Worm (Caenorhabditis elegans) whole organism, L4 larva: Measurements from ENCODE around the gene F01G4.6.
A peak's percentile ranks its signal among the peaks of the same experiment; 100 is the strongest.

Source experiments
- F26F4.8 ChIP-seq: fragments of 200-800 bp; sonication (Bioruptor generic); conservative IDR thresholded peaks from 2 replicates; pipeline ENCODE4 v1.3.6; 2022; ENCODE audit warnings: missing genetic modification characterization, missing compliant biosample characterization
- F37D6.2 ChIP-seq: sonication (generic microtip); optimal IDR thresholded peaks from 2 replicates; lab custom pipeline; 2016; ENCODE audit warnings: mild to moderate bottlenecking, missing genetic modification characterization, missing compliant biosample characterization
- F44E2.7 ChIP-seq: fragments of 200-800 bp; sonication (Bioruptor generic); IDR thresholded peaks from 2 replicates; pipeline ENCODE4 v2.1.2; 2022; ENCODE audit warnings: missing genetic modification characterization, missing compliant biosample characterization
- R02D3.7 ChIP-seq: fragments of 150-350 bp; sonication (generic microtip); optimal IDR thresholded peaks from 3 replicates; lab custom pipeline; 2014; ENCODE audit warnings: missing biosample characterization, missing genetic modification characterization
- T20F7.1 ChIP-seq: fragments of 200-800 bp; sonication (Bioruptor generic); optimal IDR thresholded peaks from 2 replicates; lab custom pipeline; 2018; ENCODE audit warnings: mild to moderate bottlenecking, missing genetic modification characterization, missing compliant biosample characterization
- Y105C5A.15 ChIP-seq: fragments of 200-800 bp; sonication (Bioruptor generic); IDR thresholded peaks from 2 replicates; pipeline ENCODE4 v1.3.6; 2022; ENCODE audit warnings: missing genetic modification characterization, missing compliant biosample characterization
- Y48G9A.11 ChIP-seq: fragments of 200-800 bp; sonication (Bioruptor generic); IDR thresholded peaks from 2 replicates; pipeline ENCODE4 v1.3.6; 2022; ENCODE audit warnings: missing genetic modification reagents, missing genetic modification characterization, missing compliant biosample characterization
- ZK546.5 ChIP-seq, 2 experiments: sonication (generic microtip); optimal IDR thresholded peaks; 2 replicates each; lab custom pipeline; 2017; ENCODE audit warnings: missing biosample characterization in 2 of 2, missing genetic modification characterization in 2 of 2
- arid-1 ChIP-seq: fragments of 200-800 bp; sonication (Bioruptor generic); conservative IDR thresholded peaks from 2 replicates; pipeline ENCODE4 v1.3.6; 2022; ENCODE audit warnings: missing genetic modification reagents, missing genetic modification characterization, missing compliant biosample characterization
- ceh-20 ChIP-seq: fragments of 200-800 bp; sonication (Bioruptor generic); IDR thresholded peaks from 2 replicates; pipeline ENCODE4 v1.3.6; 2022; ENCODE audit warnings: missing genetic modification reagents, missing genetic modification characterization, missing compliant biosample characterization
- ceh-32 ChIP-seq: sonication (generic microtip); optimal IDR thresholded peaks from 2 replicates; lab custom pipeline; 2016; ENCODE audit warnings: mild to moderate bottlenecking, missing genetic modification characterization, missing compliant biosample characterization; ENCODE audit not compliant: poor library complexity
- cey-2 ChIP-seq: sonication (generic microtip); optimal IDR thresholded peaks from 3 replicates; lab custom pipeline; 2017; ENCODE audit warnings: missing genetic modification characterization, mild to moderate bottlenecking, missing compliant biosample characterization, antibody characterized with exemption, borderline replicate concordance; ENCODE audit not compliant: insufficient read depth
- daf-12 ChIP-seq: fragments of 150-350 bp; optimal IDR thresholded peaks from 2 replicates; lab custom pipeline; 2014; ENCODE audit warnings: missing biosample characterization, missing genetic modification reagents, missing genetic modification characterization
- daf-19 ChIP-seq: fragments of 200-800 bp; sonication (Bioruptor generic); conservative IDR thresholded peaks from 2 replicates; pipeline ENCODE4 v1.3.6; 2022; ENCODE audit warnings: missing genetic modification characterization, missing compliant biosample characterization
- daf-8 ChIP-seq: fragments of 200-800 bp; sonication (Bioruptor generic); IDR thresholded peaks from 2 replicates; pipeline ENCODE4 v1.3.6; 2022; ENCODE audit warnings: missing genetic modification characterization, missing compliant biosample characterization
- dmd-8 ChIP-seq: fragments of 200-800 bp; sonication (Bioruptor generic); IDR thresholded peaks from 2 replicates; pipeline ENCODE4 v1.3.6; 2022; ENCODE audit warnings: missing genetic modification characterization, missing compliant biosample characterization
- dpl-1 ChIP-seq: fragments of 150-350 bp; optimal IDR thresholded peaks from 2 replicates; lab custom pipeline; 2014; ENCODE audit warnings: missing biosample characterization, missing genetic modification reagents, missing genetic modification characterization
- duxl-1 ChIP-seq: sonication (generic microtip); optimal IDR thresholded peaks from 2 replicates; lab custom pipeline; 2016; ENCODE audit warnings: mild to moderate bottlenecking, missing genetic modification characterization, moderate library complexity, missing compliant biosample characterization; ENCODE audit not compliant: poor library complexity
- fos-1 ChIP-seq: fragments of 150-350 bp; optimal IDR thresholded peaks from 2 replicates; lab custom pipeline; 2014; ENCODE audit warnings: missing biosample characterization, missing genetic modification characterization
- hlh-30 ChIP-seq: sonication (generic microtip); optimal IDR thresholded peaks from 2 replicates; lab custom pipeline; 2017; ENCODE audit warnings: antibody characterized with exemption, mild to moderate bottlenecking, missing genetic modification characterization, missing compliant biosample characterization; ENCODE audit not compliant: insufficient read depth
- hmg-1.1 ChIP-seq: fragments of 200-800 bp; sonication (Bioruptor generic); IDR thresholded peaks from 2 replicates; pipeline ENCODE4 v1.3.6; 2022; ENCODE audit warnings: missing genetic modification reagents, missing genetic modification characterization, missing compliant biosample characterization
- lin-1 ChIP-seq: fragments of 200-800 bp; sonication (Bioruptor generic); IDR thresholded peaks from 2 replicates; pipeline ENCODE4 v1.3.6; 2022; ENCODE audit warnings: missing genetic modification reagents, missing genetic modification characterization, missing compliant biosample characterization
- lin-39 ChIP-seq: fragments of 150-350 bp; optimal IDR thresholded peaks from 2 replicates; lab custom pipeline; 2014; ENCODE audit warnings: missing biosample characterization, missing genetic modification reagents, missing genetic modification characterization
- lir-3 ChIP-seq: sonication (generic microtip); optimal IDR thresholded peaks from 2 replicates; lab custom pipeline; 2016; ENCODE audit warnings: mild to moderate bottlenecking, missing genetic modification characterization, missing compliant biosample characterization
- madf-5 ChIP-seq, 2 experiments: fragments of 200-800 bp; sonication (Bioruptor generic); IDR thresholded peaks; 2 replicates each; pipeline ENCODE4 v1.3.6; 2022; ENCODE audit warnings: missing compliant biosample characterization in 2 of 2, missing genetic modification characterization in 2 of 2
- madf-9 ChIP-seq: fragments of 200-800 bp; sonication (Bioruptor generic); conservative IDR thresholded peaks from 2 replicates; pipeline ENCODE4 v1.3.6; 2022; ENCODE audit warnings: missing genetic modification reagents, missing genetic modification characterization, missing compliant biosample characterization
- mdl-1 ChIP-seq, 2 experiments: fragments of 150-350 bp in 1 of 2; sonication (generic microtip) in 1 of 2; optimal IDR thresholded peaks; 2 replicates each; lab custom pipeline; 2014 to 2017; ENCODE audit warnings: missing biosample characterization in 2 of 2, missing genetic modification characterization in 2 of 2
- mdt-29 ChIP-seq: fragments of 200-800 bp; sonication (Bioruptor generic); IDR thresholded peaks from 2 replicates; pipeline ENCODE4 v1.3.6; 2022; ENCODE audit warnings: missing genetic modification reagents, missing genetic modification characterization, missing compliant biosample characterization
- mes-2 ChIP-seq: sonication (generic microtip); optimal IDR thresholded peaks from 2 replicates; lab custom pipeline; 2016; ENCODE audit warnings: missing genotype, mild to moderate bottlenecking, missing genetic modification characterization, missing compliant biosample characterization; ENCODE audit not compliant: poor library complexity, severe bottlenecking
- nhr-10 ChIP-seq: fragments of 150-350 bp; optimal IDR thresholded peaks from 2 replicates; lab custom pipeline; 2014; ENCODE audit warnings: missing biosample characterization, missing genetic modification characterization
- nhr-11 ChIP-seq: fragments of 150-350 bp; optimal IDR thresholded peaks from 2 replicates; lab custom pipeline; 2014; ENCODE audit warnings: missing biosample characterization, missing genetic modification characterization
- nhr-25 ChIP-seq: sonication (generic microtip); optimal IDR thresholded peaks from 2 replicates; lab custom pipeline; 2017; ENCODE audit warnings: missing genetic modification characterization, mild to moderate bottlenecking, missing compliant biosample characterization, antibody characterized with exemption, moderate library complexity, borderline replicate concordance; ENCODE audit not compliant: insufficient read depth
- nhr-28 ChIP-seq: fragments of 150-350 bp; optimal IDR thresholded peaks from 2 replicates; lab custom pipeline; 2014; ENCODE audit warnings: missing biosample characterization, missing genetic modification characterization
- nhr-42 ChIP-seq: fragments of 200-800 bp; sonication (Bioruptor generic); IDR thresholded peaks from 2 replicates; pipeline ENCODE4 v1.3.6; 2022; ENCODE audit warnings: missing genetic modification characterization, missing compliant biosample characterization
- nhr-6 ChIP-seq: fragments of 150-350 bp; optimal IDR thresholded peaks from 2 replicates; lab custom pipeline; 2014; ENCODE audit warnings: missing biosample characterization, missing genetic modification characterization
- nhr-76 ChIP-seq: fragments of 150-350 bp; optimal IDR thresholded peaks from 2 replicates; lab custom pipeline; 2014; ENCODE audit warnings: missing biosample characterization, missing genetic modification characterization
- php-3 ChIP-seq: fragments of 200-800 bp; sonication (Bioruptor generic); IDR thresholded peaks from 2 replicates; pipeline ENCODE4 v1.3.6; 2022; ENCODE audit warnings: missing genetic modification reagents, missing genetic modification characterization, missing compliant biosample characterization
- pqm-1 ChIP-seq: sonication (generic microtip); optimal IDR thresholded peaks from 2 replicates; lab custom pipeline; 2017; ENCODE audit warnings: missing biosample characterization, missing genetic modification characterization
- saeg-2 ChIP-seq: fragments of 200-800 bp; sonication (Bioruptor generic); IDR thresholded peaks from 2 replicates; pipeline ENCODE4 v1.3.6; 2022; ENCODE audit warnings: missing genetic modification reagents, missing genetic modification characterization, missing compliant biosample characterization
- sdz-12 ChIP-seq: fragments of 200-800 bp; sonication (Bioruptor generic); optimal IDR thresholded peaks from 2 replicates; lab custom pipeline; 2018; ENCODE audit warnings: mild to moderate bottlenecking, missing genetic modification characterization, missing compliant biosample characterization
- set-16 ChIP-seq: fragments of 200-800 bp; sonication (Bioruptor generic); IDR thresholded peaks from 2 replicates; pipeline ENCODE4 v1.3.6; 2022; ENCODE audit warnings: missing genetic modification reagents, missing genetic modification characterization, missing compliant biosample characterization
- snpc-4 ChIP-seq: fragments of 150-350 bp; optimal IDR thresholded peaks from 2 replicates; lab custom pipeline; 2014; ENCODE audit warnings: missing biosample characterization, missing genetic modification characterization
- spr-3 ChIP-seq: fragments of 200-800 bp; sonication (Bioruptor generic); optimal IDR thresholded peaks from 2 replicates; lab custom pipeline; 2018; ENCODE audit warnings: mild to moderate bottlenecking, missing genetic modification characterization, missing compliant biosample characterization
- tag-97 ChIP-seq: fragments of 200-800 bp; sonication (Bioruptor generic); IDR thresholded peaks from 2 replicates; pipeline ENCODE4 v1.3.6; 2022; ENCODE audit warnings: missing genetic modification characterization, missing compliant biosample characterization
- unc-130 ChIP-seq: sonication (generic microtip); optimal IDR thresholded peaks from 2 replicates; lab custom pipeline; 2016; ENCODE audit warnings: missing genetic modification reagents, missing genetic modification characterization, missing compliant biosample characterization
- unc-39 ChIP-seq: sonication (generic microtip); optimal IDR thresholded peaks from 2 replicates; lab custom pipeline; 2017; ENCODE audit warnings: missing biosample characterization, missing genetic modification characterization
- zag-1 ChIP-seq: fragments of 150-350 bp; optimal IDR thresholded peaks from 2 replicates; lab custom pipeline; 2014; ENCODE audit warnings: missing biosample characterization, missing genetic modification characterization
- zfp-2 ChIP-seq: sonication (generic microtip); optimal IDR thresholded peaks from 2 replicates; lab custom pipeline; 2016; ENCODE audit warnings: mild to moderate bottlenecking, missing genetic modification characterization, missing compliant biosample characterization
- zfp-3 ChIP-seq: fragments of 200-800 bp; sonication (Bioruptor generic); conservative IDR thresholded peaks from 2 replicates; pipeline ENCODE4 v1.3.6; 2022; ENCODE audit warnings: missing genetic modification reagents, missing genetic modification characterization, missing compliant biosample characterization
- zip-11 ChIP-seq: fragments of 200-800 bp; sonication (Bioruptor generic); IDR thresholded peaks from 2 replicates; pipeline ENCODE4 v1.3.6; 2022; ENCODE audit warnings: missing genetic modification characterization, missing compliant biosample characterization

F01G4.6 gene

DNA sequence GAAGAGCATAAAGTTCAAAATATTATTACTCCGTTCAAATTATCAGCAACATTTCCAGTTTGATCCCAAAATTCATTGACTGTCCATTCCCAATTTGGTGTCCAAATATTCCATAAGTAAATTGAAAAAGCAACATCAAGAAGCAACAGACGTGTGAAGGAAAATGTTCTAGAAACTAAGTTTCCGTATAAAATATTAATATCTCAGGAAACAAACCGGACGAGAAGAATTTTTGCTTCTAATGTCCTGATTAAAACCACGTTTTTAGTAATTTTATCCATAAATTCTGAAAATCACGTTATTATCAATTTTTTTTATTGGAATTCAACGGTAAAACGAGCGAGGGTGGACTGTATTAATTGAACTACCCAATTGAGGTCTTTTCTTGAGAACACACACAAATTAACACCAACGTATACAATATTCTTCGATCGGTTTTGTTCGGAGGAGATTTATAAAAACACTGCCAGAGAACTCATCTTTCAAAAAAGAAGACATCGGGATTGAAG lies 2.3 kb downstream of the F01G4.6 start, which contains the start of gene pigq-1 (continued):
- TF ChIP-seq nhr-11 (tag; lab: Kevin White, UChicago) (no peak), saeg-2 (GFP tag; lab: Robert Waterston, UW) (no peak), mdl-1 (tag; optimal IDR thresholded peaks at IDR 0.05; lab: Kevin White, UChicago) (no peak), nhr-42 (GFP tag; lab: Robert Waterston, UW) (no peak), F26F4.8 (GFP tag; lab: Robert Waterston, UW) (0 out of 2 replicates have a peak, but pooled peaks have one; percentile 18), php-3 (GFP tag; lab: Robert Waterston, UW) (no peak), snpc-4 (tag; lab: Kevin White, UChicago) (no peak), lin-1 (no peak), fos-1 (tag; lab: Kevin White, UChicago) (no peak), duxl-1 (tag; lab: Kevin White, UChicago) (no peak), arid-1 (GFP tag; lab: Robert Waterston, UW) (no peak), madf-9 (GFP tag; lab: Robert Waterston, UW) (no peak), ceh-32 (tag; lab: Kevin White, UChicago) (no peak), zfp-2 (tag; lab: Kevin White, UChicago) (peak; percentile 25), lin-39 (tag; lab: Kevin White, UChicago) (no peak), cey-2 (tag; lab: Kevin White, UChicago) (no peak), unc-130 (GFP tag; lab: Kevin White, UChicago) (no peak), Y48G9A.11 (GFP tag; lab: Robert Waterston, UW) (peak; percentile 36; the same call in 1 of the 2 replicates), ZK546.5 (tag; optimal IDR thresholded peaks at IDR 0.05; lab: Kevin White, UChicago) (no peak), hlh-30 (no peak), set-16 (no peak), T20F7.1 (GFP tag; lab: Kevin White, UChicago) (peak; percentile 53), spr-3 (GFP tag; lab: Kevin White, UChicago) (peak; percentile 49), F37D6.2 (tag; lab: Kevin White, UChicago) (no peak), dmd-8 (no peak), hmg-1.1 (GFP tag; lab: Robert Waterston, UW) (no peak), dpl-1 (GFP tag; lab: Kevin White, UChicago) (peak; percentile 21), zag-1 (tag; lab: Kevin White, UChicago) (peak; percentile 55), mdt-29 (peak; percentile 34; the same call in 1 of the 2 replicates), daf-19 (GFP tag; lab: Robert Waterston, UW) (0 out of 2 replicates have a peak, but pooled peaks have one; percentile 28), lir-3 (tag; lab: Kevin White, UChicago) (no peak), zip-11 (no peak), Y105C5A.15 (GFP tag; lab: Robert Waterston, UW) (0 out of 2 replicates have a peak, but pooled peaks have one; percentile 54), daf-8 (GFP tag; lab: Robert Waterston, UW) (no peak), tag-97 (GFP tag; lab: Robert Waterston, UW) (no peak), pqm-1 (no peak), R02D3.7 (tag; lab: Kevin White, UChicago) (no peak), zfp-3 (peak; percentile 61; the same call in 1 of the 2 replicates), nhr-25 (tag; lab: Kevin White, UChicago) (no peak), unc-39 (tag; lab: Kevin White, UChicago) (no peak), sdz-12 (GFP tag; lab: Kevin White, UChicago) (no peak), daf-12 (no peak), mes-2 (peak; percentile 16), nhr-76 (tag; lab: Kevin White, UChicago) (no peak), nhr-6 (tag; lab: Kevin White, UChicago) (no peak), nhr-10 (tag; lab: Kevin White, UChicago) (no peak), F44E2.7 (GFP tag; lab: Robert Waterston, UW) (no peak), nhr-28 (tag; lab: Kevin White, UChicago) (no peak), madf-5 (GFP tag; IDR thresholded peaks at IDR 0.05; lab: Robert Waterston, UW) (0 out of 4 replicates have a peak, but pooled peaks of 1 of the 2 experiments have one; percentile 24), ceh-20 (no peak)
